Fruit fly (Drosophila melanogaster) whole organism: ENCODE results near the gene CG7275.

Experiments used
- CG8478 ChIP-seq: fragments of >200 bp; optimal IDR thresholded peaks from 2 replicates; lab custom pipeline; 2018; ENCODE audit warnings: inconsistent platforms
- pan ChIP-seq: fragments of >200 bp; optimal IDR thresholded peaks from 2 replicates; lab custom pipeline; 2017
- psq ChIP-seq: fragments of >200 bp; optimal IDR thresholded peaks from 2 replicates; lab custom pipeline; 2017

DNA sequence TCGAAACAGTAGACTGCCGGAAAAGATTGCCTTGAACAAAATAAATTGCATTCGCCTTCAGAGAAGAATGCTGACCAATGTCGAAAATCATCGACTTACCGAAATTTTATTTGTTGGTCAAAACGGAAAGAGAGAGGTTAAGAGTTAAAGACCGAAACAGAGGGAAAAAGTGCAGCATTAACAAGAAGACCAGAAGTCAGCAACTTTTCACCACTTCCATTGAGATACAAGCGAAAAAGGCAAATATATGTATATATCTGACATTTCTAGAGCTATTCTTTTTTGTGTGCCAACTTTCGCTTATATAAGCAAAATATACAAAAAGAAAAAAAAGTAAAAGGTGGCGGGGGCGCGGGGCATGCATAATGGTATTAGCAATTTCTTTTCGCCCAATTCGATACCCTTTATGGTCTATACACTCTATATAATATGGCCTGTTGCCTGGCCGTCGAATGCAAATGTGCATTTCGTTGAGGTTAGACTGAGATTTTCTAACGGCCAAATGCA lies 41.2 kb downstream of the CG7275 start:
- TF ChIP-seq CG8478 (lab: Kevin White, UChicago) (no peak), psq (lab: Kevin White, UChicago) (no peak), pan (lab: Kevin White, UChicago) (no peak)
